Fruit fly (Drosophila melanogaster) whole organism: Measurements from ENCODE around the gene CG18542.

ENCODE experiments used
- Dll ChIP-seq: fragments of >200 bp; optimal IDR thresholded peaks from 2 replicates; lab custom pipeline; 2017
- EcR ChIP-seq, 2 experiments: fragments of >200 bp; optimal IDR thresholded peaks; 2 replicates each; lab custom pipeline; 2017; ENCODE audit warnings: missing biosample characterization in 2 of 2, missing genetic modification characterization in 2 of 2, missing genetic modification reagents in 2 of 2
- pan ChIP-seq: fragments of >200 bp; optimal IDR thresholded peaks from 2 replicates; lab custom pipeline; 2017

DNA sequence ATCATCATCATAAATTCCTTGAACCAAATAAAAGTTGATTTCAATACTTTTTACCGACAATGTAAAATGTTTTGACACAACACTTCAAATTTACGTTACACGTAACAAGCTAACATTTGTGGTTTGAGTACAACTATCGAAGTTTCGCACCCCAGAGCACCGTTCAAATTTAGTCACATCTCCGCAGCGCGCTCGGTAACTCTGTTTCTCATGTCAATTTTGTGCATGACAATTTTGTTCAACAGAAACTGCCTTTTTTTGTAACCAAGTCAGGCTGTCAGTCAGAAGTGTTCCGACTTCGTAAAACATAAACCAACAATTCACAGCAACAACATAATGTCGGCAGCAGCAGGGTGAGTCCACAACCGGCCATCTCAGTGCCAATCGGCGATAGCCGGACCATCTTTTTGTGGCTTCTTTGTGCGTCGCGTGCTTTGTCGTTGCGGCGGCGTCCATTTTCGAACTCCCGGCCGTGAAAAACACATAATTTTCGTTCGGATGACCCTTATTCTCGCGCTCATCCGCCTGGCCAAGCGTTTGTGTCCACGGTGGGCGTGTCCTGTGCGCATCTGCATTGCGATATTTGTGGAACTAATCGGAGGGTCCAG, 7.7 kb upstream of the CG18542 start, which contains the start of gene p23:
- TF ChIP-seq EcR (GFP tag; optimal IDR thresholded peaks at IDR 0.05; lab: Kevin White, UChicago) (no peak), Dll (lab: Kevin White, UChicago) (no peak), pan (lab: Kevin White, UChicago) (no peak)
